Worm (Caenorhabditis elegans): Measurements from ENCODE around the gene B0361.3.

- no peak for TF ChIP-seq ama-1 (optimal IDR thresholded peaks at IDR 0.05)
- no peak for TF ChIP-seq pes-1 (GFP tag; IDR thresholded peaks at IDR 0.05)
- TF ChIP-seq scrt-1 (GFP tag; IDR thresholded peaks at IDR 0.05): no peak
- no peak for TF ChIP-seq hnd-1 (tag; optimal IDR thresholded peaks at IDR 0.05)
Measured at ce11 chrIII:7322018-7322417, 40.8 kb downstream of the B0361.3 start.

Measured in whole organism, early embryonic.